Fruit fly (Drosophila melanogaster) whole organism, prepupa: ENCODE data around the gene Hipk.

Source experiments
- CG15336 ChIP-seq: fragments of 200-800 bp; sonication (Bioruptor generic); IDR thresholded peaks from 2 replicates; pipeline ENCODE4 v1.3.6; 2022; ENCODE audit warnings: missing biosample characterization, missing genetic modification characterization
- CG34406 ChIP-seq: fragments of 200-800 bp; sonication (Bioruptor generic); optimal IDR thresholded peaks from 3 replicates; lab custom pipeline; 2016; ENCODE audit warnings: missing biosample characterization, missing genetic modification characterization
- Eip75B ChIP-seq: fragments of 200-800 bp; sonication (Bioruptor generic); optimal IDR thresholded peaks from 3 replicates; lab custom pipeline; 2016; ENCODE audit warnings: missing biosample characterization, missing genetic modification characterization

dm6 chr3L:592251-592650, 49.4 kb downstream of the Hipk start:
- TF ChIP-seq CG15336, result no peak
- TF ChIP-seq CG34406, result no peak
- no peak for TF ChIP-seq Eip75B (GFP tag; lab: Kevin White, UChicago)
